Worm (Caenorhabditis elegans) whole organism, late embryonic: ENCODE data around the gene T10B5.7.

Source experiments
- eyg-1 ChIP-seq: sonication (generic microtip); optimal IDR thresholded peaks from 2 replicates; lab custom pipeline; 2016; ENCODE audit warnings: missing genotype, missing genetic modification characterization, missing compliant biosample characterization
- fax-1 ChIP-seq: sonication (generic microtip); optimal IDR thresholded peaks from 2 replicates; lab custom pipeline; 2016; ENCODE audit warnings: missing genotype, missing genetic modification characterization, missing compliant biosample characterization
- sdc-2 ChIP-seq: sonication (generic microtip); optimal IDR thresholded peaks from 2 replicates; lab custom pipeline; 2016; ENCODE audit warnings: missing genotype, missing genetic modification characterization, missing compliant biosample characterization

ce11 chrV:1868596-1869263 is 22.7 kb downstream of the T10B5.7 start, which contains the start of gene knl-3:
- TF ChIP-seq eyg-1 (no peak), sdc-2 (tag; lab: Kevin White, UChicago) (peak; percentile 30), fax-1 (tag; lab: Kevin White, UChicago) (peak; percentile 37)
